Fruit fly (Drosophila melanogaster): Measurements from ENCODE around the gene CG32638.
A peak's percentile ranks its signal among the peaks of the same experiment; 100 is the strongest.

Gene CG32638

dm6 chrX:13130175-13130822, 1.7 kb upstream of the CG32638 start (continued):
- TF ChIP-seq Ets65A (GFP tag) (peak; percentile 97), al (GFP tag; IDR thresholded peaks at IDR 0.05) (no peak), nerfin-2 (GFP tag; IDR thresholded peaks at IDR 0.05; ENCODE audit: partially characterized antibody) (no peak), CG10267 (tag; optimal IDR thresholded peaks at IDR 0.05) (peak; percentile 62), jing (GFP tag; optimal IDR thresholded peaks at IDR 0.05) (peak; percentile 58), CG3995 (GFP tag; optimal IDR thresholded peaks at IDR 0.05) (no peak), CG6683 (GFP tag; optimal IDR thresholded peaks at IDR 0.05) (peak; percentile 50), Lim3 (GFP tag; IDR thresholded peaks at IDR 0.05) (no peak), CG10654 (GFP tag; optimal IDR thresholded peaks at IDR 0.05) (peak; percentile 39), fd102C (GFP tag; optimal IDR thresholded peaks at IDR 0.05) (no peak), HLH54F (GFP tag; optimal IDR thresholded peaks at IDR 0.05) (peak; percentile 57), Rfx (GFP tag; IDR thresholded peaks at IDR 0.05) (peak; percentile 58), CG5245 (GFP tag; optimal IDR thresholded peaks at IDR 0.05) (peak; percentile 27), C15 (GFP tag; IDR thresholded peaks at IDR 0.05) (no peak), E2f1 (GFP tag; IDR thresholded peaks at IDR 0.05) (peak; percentile 58), CG15011 (GFP tag; optimal IDR thresholded peaks at IDR 0.05) (peak; percentile 69), CoRest (tag; optimal IDR thresholded peaks at IDR 0.05) (peak; percentile 85), wek (GFP tag; optimal IDR thresholded peaks at IDR 0.05) (no peak), Nf-YC (tag; optimal IDR thresholded peaks at IDR 0.05) (peak; percentile 55), CG2199 (GFP tag; IDR thresholded peaks at IDR 0.05) (no peak), schlank (tag; optimal IDR thresholded peaks at IDR 0.05) (peak; percentile 56), Adf1 (GFP tag; IDR thresholded peaks at IDR 0.05) (no peak), CG7271 (tag; optimal IDR thresholded peaks at IDR 0.05) (no peak), CG17912 (GFP tag; optimal IDR thresholded peaks at IDR 0.05) (peak; percentile 16), zfh2 (GFP tag; optimal IDR thresholded peaks at IDR 0.05) (peak; percentile 59), CG33557 (GFP tag; optimal IDR thresholded peaks at IDR 0.05) (peak; percentile 70), CG4424 (GFP tag; optimal IDR thresholded peaks at IDR 0.05) (peak; percentile 73), HLHmδ (GFP tag; optimal IDR thresholded peaks at IDR 0.05) (no peak), Sry-β (GFP tag; optimal IDR thresholded peaks at IDR 0.05) (no peak), pan (optimal IDR thresholded peaks at IDR 0.05) (no peak), pan (GFP tag; optimal IDR thresholded peaks at IDR 0.05 in 1 of 2, IDR thresholded peaks at IDR 0.05 in 1 of 2) (no peak), CG14441 (GFP tag; IDR thresholded peaks at IDR 0.05) (0 out of 2 replicates have a peak, but pooled peaks have one; percentile 9), bbx (GFP tag; IDR thresholded peaks at IDR 0.05; ENCODE audit: partially characterized antibody) (no peak), CG18262 (tag; optimal IDR thresholded peaks at IDR 0.05) (peak; percentile 86), cwo (GFP tag; optimal IDR thresholded peaks at IDR 0.05) (peak; percentile 52), CG16863 (GFP tag; optimal IDR thresholded peaks at IDR 0.05) (peak; percentile 25), CG3065 (GFP tag; optimal IDR thresholded peaks at IDR 0.05) (no peak), CG7556 (GFP tag; optimal IDR thresholded peaks at IDR 0.05) (peak; percentile 82), CG12104 (GFP tag; optimal IDR thresholded peaks at IDR 0.05) (peak; percentile 38), CkIIα-i1 (GFP tag; IDR thresholded peaks at IDR 0.05) (no peak), CG2129 (GFP tag; IDR thresholded peaks at IDR 0.05; ENCODE audit: partially characterized antibody) (no peak), Pdp1 (GFP tag; optimal IDR thresholded peaks at IDR 0.05) (peak; percentile 51 to 71), insv (GFP tag; optimal IDR thresholded peaks at IDR 0.05) (no peak), CG13123 (GFP tag; optimal IDR thresholded peaks at IDR 0.05) (peak; percentile 15), klu (GFP tag; IDR thresholded peaks at IDR 0.05) (0 out of 2 replicates have a peak, but pooled peaks have one; percentile 21), phol (tag; optimal IDR thresholded peaks at IDR 0.05) (peak; percentile 80), Hr51 (GFP tag; optimal IDR thresholded peaks at IDR 0.05) (peak in 1 of 2 experiments; percentile 74), CG4730 (GFP tag; IDR thresholded peaks at IDR 0.05) (no peak), CG8388 (GFP tag; optimal IDR thresholded peaks at IDR 0.05) (peak; percentile 73), z (GFP tag; IDR thresholded peaks at IDR 0.05) (no peak)
